Fruit fly (Drosophila melanogaster): ENCODE results near the gene CG17154.
A peak's percentile ranks its signal among the peaks of the same experiment; 100 is the strongest.

The CG17154 gene

dm6 chr3L:12136630-12137029 is 48.2 kb downstream of the CG17154 start, which contains the start of the genes CG5645 and Atg12 (continued):
- TF ChIP-seq Sox15 (GFP tag; optimal IDR thresholded peaks at IDR 0.05) (no peak), CG31627 (GFP tag; optimal IDR thresholded peaks at IDR 0.05) (peak; percentile 48), CG10669 (GFP tag; optimal IDR thresholded peaks at IDR 0.05) (peak; percentile 69), CG11902 (GFP tag; optimal IDR thresholded peaks at IDR 0.05) (peak; percentile 30), Sox14 (GFP tag; optimal IDR thresholded peaks at IDR 0.05) (peak; percentile 43), ss (GFP tag; optimal IDR thresholded peaks at IDR 0.05) (peak; percentile 12 to 66), CG32006 (GFP tag; optimal IDR thresholded peaks at IDR 0.05) (peak; percentile 11), Smox (GFP tag; optimal IDR thresholded peaks at IDR 0.05) (no peak), Lpt (GFP tag; optimal IDR thresholded peaks at IDR 0.05) (peak; percentile 12), achi (GFP tag; optimal IDR thresholded peaks at IDR 0.05) (peak; percentile 54), CG6854 (GFP tag; optimal IDR thresholded peaks at IDR 0.05) (no peak), CG34406 (GFP tag; optimal IDR thresholded peaks at IDR 0.05) (peak; percentile 16), lz (GFP tag; optimal IDR thresholded peaks at IDR 0.05) (peak; percentile 61), CG6808 (GFP tag; optimal IDR thresholded peaks at IDR 0.05) (no peak), CG6276 (GFP tag; optimal IDR thresholded peaks at IDR 0.05) (no peak), pdm3 (GFP tag; optimal IDR thresholded peaks at IDR 0.05) (peak; percentile 63), Blimp-1 (GFP tag; optimal IDR thresholded peaks at IDR 0.05) (no peak), Met (GFP tag; optimal IDR thresholded peaks at IDR 0.05) (peak; percentile 66), esn (GFP tag; optimal IDR thresholded peaks at IDR 0.05) (peak; percentile 80), CG8319 (GFP tag; optimal IDR thresholded peaks at IDR 0.05) (peak; percentile 14), CG7368 (GFP tag; optimal IDR thresholded peaks at IDR 0.05) (peak; percentile 42), spab (GFP tag; optimal IDR thresholded peaks at IDR 0.05) (no peak), CG16779 (tag; optimal IDR thresholded peaks at IDR 0.05) (no peak), Eip93F (GFP tag; optimal IDR thresholded peaks at IDR 0.05) (peak; percentile 18), Gug (GFP tag; IDR thresholded peaks at IDR 0.05) (no peak), cyc (GFP tag; optimal IDR thresholded peaks at IDR 0.05) (peak; percentile 72)

- TF ChIP-seq esn (GFP tag; optimal IDR thresholded peaks at IDR 0.05) (peak; percentile 84), Ets21C (GFP tag; optimal IDR thresholded peaks at IDR 0.05) (peak; percentile 79), Met (GFP tag; optimal IDR thresholded peaks at IDR 0.05) (peak; percentile 79), Eip78C (GFP tag) (peak; percentile 79), Gug (GFP tag; IDR thresholded peaks at IDR 0.05) (peak; percentile 36; the same call in 1 of the 2 replicates), CG11762 (GFP tag; optimal IDR thresholded peaks at IDR 0.05; ENCODE audit: insufficient read depth) (peak; percentile 48), svp (GFP tag) (peak; percentile 92), dac (GFP tag; optimal IDR thresholded peaks at IDR 0.05) (peak; percentile 4), CG7368 (GFP tag; optimal IDR thresholded peaks at IDR 0.05) (peak; percentile 43), OdsH (GFP tag; optimal IDR thresholded peaks at IDR 0.05) (peak; percentile 79), Hr38 (GFP tag; optimal IDR thresholded peaks at IDR 0.05) (no peak), fkh (GFP tag; optimal IDR thresholded peaks at IDR 0.05) (peak; percentile 81), CG8319 (GFP tag; optimal IDR thresholded peaks at IDR 0.05) (peak; percentile 54), CG6854 (GFP tag; optimal IDR thresholded peaks at IDR 0.05) (no peak), dsx (GFP tag; optimal IDR thresholded peaks at IDR 0.05; ENCODE audit: poor library complexity, severe bottlenecking) (peak; percentile 66), CG1621 (tag; optimal IDR thresholded peaks at IDR 0.05) (peak; percentile 5), cyc (GFP tag; optimal IDR thresholded peaks at IDR 0.05) (peak; percentile 76), Sox15 (GFP tag; optimal IDR thresholded peaks at IDR 0.05) (peak; percentile 75), CG6808 (GFP tag; optimal IDR thresholded peaks at IDR 0.05) (peak; percentile 52), CG6276 (GFP tag; optimal IDR thresholded peaks at IDR 0.05) (no peak), Sox102F (GFP tag; optimal IDR thresholded peaks at IDR 0.05) (peak; percentile 76), Lpt (GFP tag; optimal IDR thresholded peaks at IDR 0.05) (peak; percentile 28), CG15336 (GFP tag; IDR thresholded peaks at IDR 0.05) (peak; percentile 48; the same call in 1 of the 2 replicates), topi (GFP tag; optimal IDR thresholded peaks at IDR 0.05) (peak; percentile 75), lz (GFP tag; optimal IDR thresholded peaks at IDR 0.05) (peak; percentile 85), Smox (GFP tag; optimal IDR thresholded peaks at IDR 0.05) (peak; percentile 81), CG6792 (GFP tag; optimal IDR thresholded peaks at IDR 0.05) (peak; percentile 68), CG9139 (GFP tag; optimal IDR thresholded peaks at IDR 0.05) (no peak), Blimp-1 (GFP tag; optimal IDR thresholded peaks at IDR 0.05) (no peak), CG8632 (GFP tag; optimal IDR thresholded peaks at IDR 0.05) (peak; percentile 21), Eip75B (GFP tag; optimal IDR thresholded peaks at IDR 0.05) (peak; percentile 66), CG10669 (GFP tag; optimal IDR thresholded peaks at IDR 0.05) (peak; percentile 69), CG3919 (GFP tag; optimal IDR thresholded peaks at IDR 0.05) (peak; percentile 78), CG16779 (tag; optimal IDR thresholded peaks at IDR 0.05) (no peak), CG3032 (tag; optimal IDR thresholded peaks at IDR 0.05) (peak; percentile 79), eg (GFP tag; IDR thresholded peaks at IDR 0.05) (peak; percentile 67; the same call in 2 of the 3 replicates)
These were observed 49.9 kb downstream of the CG17154 start, which contains the start of the genes ND-SGDH and RhoGAP68F for dm6 chr3L:12138113-12138899. Gene ND-SGDH (minus strand): TSS chr3L:12138584. Gene RhoGAP68F (plus strand): TSS chr3L:12138868.

All from whole organism, prepupa.